Worm (Caenorhabditis elegans) whole organism, mixed stage, embryonic: Measurements from ENCODE around the gene ZK666.8.

Experiments
- ceh-43 ChIP-seq: fragments of 200-800 bp; sonication (Bioruptor generic); optimal IDR thresholded peaks from 2 replicates; lab custom pipeline; 2018; ENCODE audit warnings: mild to moderate bottlenecking, missing genetic modification characterization, moderate library complexity, missing compliant biosample characterization
- elt-3 ChIP-seq: fragments of 150-350 bp; optimal IDR thresholded peaks from 2 replicates; lab custom pipeline; 2014; ENCODE audit warnings: missing biosample characterization, missing genetic modification characterization
- pha-4 ChIP-seq: fragments of 150-350 bp; optimal IDR thresholded peaks from 2 replicates; lab custom pipeline; 2018; ENCODE audit warnings: missing biosample characterization, missing genetic modification reagents, missing genetic modification characterization
- unc-39 ChIP-seq: fragments of 150-350 bp; optimal IDR thresholded peaks from 2 replicates; lab custom pipeline; 2014; ENCODE audit warnings: missing biosample characterization, missing genetic modification characterization
- unc-62 ChIP-seq: fragments of 150-350 bp; optimal IDR thresholded peaks from 2 replicates; lab custom pipeline; 2014; ENCODE audit warnings: missing biosample characterization, missing genetic modification reagents, missing genetic modification characterization
- zip-8 ChIP-seq: fragments of 150-350 bp; optimal IDR thresholded peaks from 2 replicates; lab custom pipeline; 2014; ENCODE audit warnings: missing biosample characterization, missing genetic modification characterization

DNA sequence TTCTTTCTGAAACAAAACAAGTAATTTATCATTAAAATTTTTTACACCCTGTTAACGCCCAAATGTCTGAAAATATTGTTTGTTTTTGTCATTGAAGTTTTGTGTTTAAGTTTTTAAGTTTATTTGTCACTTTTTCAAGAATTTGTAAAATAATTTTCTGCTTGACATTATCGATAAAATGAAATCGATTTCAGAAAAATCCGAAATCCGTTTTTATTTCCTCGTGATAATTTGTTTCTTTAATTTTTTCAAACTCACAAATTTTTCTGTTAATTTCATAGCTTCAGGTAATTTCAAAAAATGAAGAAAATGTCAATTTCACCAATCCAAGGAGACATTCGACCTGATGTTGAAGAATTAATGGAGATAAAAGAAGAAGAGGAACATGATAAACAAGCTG lies 3.0 kb upstream of the ZK666.8 start, which contains the start of gene ZK666.12:
- TF ChIP-seq zip-8 (tag; lab: Kevin White, UChicago) (no peak), elt-3 (no peak), ceh-43 (GFP tag; lab: Kevin White, UChicago) (no peak), pha-4 (no peak), unc-62 (GFP tag; lab: Kevin White, UChicago) (no peak), unc-39 (tag; lab: Kevin White, UChicago) (no peak)
